Worm (Caenorhabditis elegans): ENCODE data around the gene tat-6.

DNA sequence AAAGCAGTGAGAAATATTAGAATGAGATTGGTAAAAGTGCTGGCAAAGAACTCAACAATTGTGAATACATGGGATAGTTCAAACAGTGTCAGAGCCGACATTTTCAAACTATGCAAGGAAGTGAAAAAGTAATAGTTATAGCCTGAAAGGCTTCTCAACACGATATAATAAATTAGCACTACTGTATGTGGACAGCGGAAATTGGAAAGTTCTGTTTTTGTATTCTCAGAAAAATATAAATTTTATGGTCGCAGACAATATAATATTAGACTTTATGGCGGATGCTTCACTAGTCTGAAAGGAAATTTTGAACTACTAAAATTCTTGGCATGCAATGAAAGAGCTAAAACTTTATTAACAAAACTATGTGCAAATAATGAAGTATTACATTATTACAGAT, 23.1 kb upstream of the tat-6 start, which contains the start of gene str-69:
- TF ChIP-seq Y48G9A.11 (GFP tag; IDR thresholded peaks at IDR 0.05) (no peak), F10B5.3 (tag; optimal IDR thresholded peaks at IDR 0.05) (no peak), hlh-30 (tag; optimal IDR thresholded peaks at IDR 0.05; ENCODE audit: insufficient read depth) (no peak), lsy-2 (tag; optimal IDR thresholded peaks at IDR 0.05) (no peak), nhr-6 (tag; optimal IDR thresholded peaks at IDR 0.05) (no peak), egl-43 (GFP tag; IDR thresholded peaks at IDR 0.05) (no peak), lin-13 (GFP tag; optimal IDR thresholded peaks at IDR 0.05) (no peak)

Data from whole organism, L4 larva.